Worm (Caenorhabditis elegans): ENCODE data around the gene Y47D3A.21.

DNA sequence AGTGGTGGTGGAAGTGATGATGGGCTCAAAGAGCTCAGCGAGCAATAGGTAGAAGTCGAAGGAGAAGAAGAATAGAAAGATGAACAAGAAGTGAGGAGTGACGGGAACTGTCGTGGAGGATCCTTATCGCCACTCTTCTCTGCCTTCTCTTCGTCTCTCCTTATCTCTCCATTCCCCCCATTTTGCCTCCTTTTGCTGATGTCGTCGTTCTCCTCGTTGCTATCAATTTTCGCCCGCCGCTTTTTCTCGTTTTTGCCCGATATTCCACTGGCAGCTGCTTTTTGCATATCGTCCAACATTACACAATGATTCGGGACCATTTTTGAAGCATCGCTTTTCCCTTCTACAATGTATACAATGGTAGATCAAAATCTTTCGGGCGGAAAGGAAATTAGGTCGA is 11.3 kb downstream of the Y47D3A.21 start:
- no peak for TF ChIP-seq sptf-1 (tag; optimal IDR thresholded peaks at IDR 0.05)
- no peak for TF ChIP-seq elt-3 (tag; optimal IDR thresholded peaks at IDR 0.05)
- TF ChIP-seq ces-1 (GFP tag; optimal IDR thresholded peaks at IDR 0.05) = no peak
- no peak for TF ChIP-seq unc-39 (tag; optimal IDR thresholded peaks at IDR 0.05)
- TF ChIP-seq blmp-1 (tag; optimal IDR thresholded peaks at IDR 0.05) = no peak
- no peak for TF ChIP-seq bed-3 (GFP tag; optimal IDR thresholded peaks at IDR 0.05)
